Worm (Caenorhabditis elegans): Measurements from ENCODE around the gene slc-17.2.

Gene slc-17.2

DNA sequence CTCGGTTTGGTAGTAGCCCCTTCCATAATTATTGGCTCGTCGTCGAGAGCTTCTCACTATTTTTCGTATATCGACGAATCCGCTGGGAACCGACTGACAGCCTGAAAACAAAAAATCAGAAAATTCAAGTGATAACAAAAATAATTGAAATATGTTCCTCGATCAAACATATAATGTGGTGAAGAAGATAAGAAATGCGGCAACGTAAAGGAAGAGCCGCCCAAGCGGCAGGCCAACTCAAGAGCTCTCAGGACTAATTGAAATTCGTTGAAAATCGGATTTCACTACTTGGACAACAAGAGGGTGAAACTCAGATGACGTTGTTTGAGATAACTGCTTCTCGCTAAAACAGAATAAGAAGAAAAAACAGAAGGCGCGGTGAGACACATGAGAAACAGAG lies at the start of gene slc-17.2:
TSS of gene slc-17.2 (minus strand) at position 101 of the 400 bp plus-strand sequence.
- TF ChIP-seq nhr-76 (tag; optimal IDR thresholded peaks at IDR 0.05) (no peak), fkh-10 (GFP tag; optimal IDR thresholded peaks at IDR 0.05) (no peak), nhr-25 (tag; optimal IDR thresholded peaks at IDR 0.05; ENCODE audit: borderline replicate concordance, insufficient read depth) (no peak), set-16 (GFP tag; IDR thresholded peaks at IDR 0.05) (no peak), aly-2 (tag; optimal IDR thresholded peaks at IDR 0.05) (no peak), Y75B8A.6 (GFP tag; IDR thresholded peaks at IDR 0.05) (no peak), ztf-7 (tag; optimal IDR thresholded peaks at IDR 0.05) (no peak), daf-19 (GFP tag; conservative IDR thresholded peaks at IDR 0.05) (no peak), F26F4.8 (GFP tag; conservative IDR thresholded peaks at IDR 0.05) (no peak), arid-1 (GFP tag; conservative IDR thresholded peaks at IDR 0.05) (no peak), lim-7 (GFP tag; IDR thresholded peaks at IDR 0.05) (no peak), hif-1 (tag; optimal IDR thresholded peaks at IDR 0.05) (no peak), zag-1 (tag; optimal IDR thresholded peaks at IDR 0.05) (no peak)

DNA sequence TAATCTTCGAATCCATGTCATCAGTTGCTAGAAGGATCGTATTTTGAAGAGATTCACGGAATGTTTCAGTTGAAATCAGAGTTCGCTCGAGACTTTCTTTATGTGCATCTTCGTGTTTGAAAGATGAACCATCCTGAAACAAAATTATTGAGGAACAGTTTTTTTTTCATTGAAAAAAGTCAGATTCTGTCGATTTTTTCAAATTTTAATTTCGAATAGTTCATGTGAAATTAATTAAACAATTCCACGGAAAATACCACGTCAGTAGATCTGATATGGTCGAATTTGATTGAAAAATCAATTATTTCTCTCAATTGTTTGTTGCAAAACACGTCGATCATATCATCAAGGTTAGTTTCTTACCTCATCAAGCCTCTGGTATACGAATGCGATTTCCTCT lies 49.5 kb upstream of the slc-17.2 start, which contains the start of gene F54C8.1:
TSS of gene F54C8.1 (plus strand) at position 301 of the 400 bp plus-strand sequence.
- TF ChIP-seq unc-62 (GFP tag; optimal IDR thresholded peaks at IDR 0.05 in 1 of 2) (no peak), unc-62 (tag; optimal IDR thresholded peaks at IDR 0.05) (no peak), dve-1 (tag; optimal IDR thresholded peaks at IDR 0.05; ENCODE audit: insufficient read depth) (no peak), zip-2 (tag; optimal IDR thresholded peaks at IDR 0.05) (no peak), ZK337.2 (GFP tag; IDR thresholded peaks at IDR 0.05) (no peak), skn-1 (tag; optimal IDR thresholded peaks at IDR 0.05) (no peak)

DNA sequence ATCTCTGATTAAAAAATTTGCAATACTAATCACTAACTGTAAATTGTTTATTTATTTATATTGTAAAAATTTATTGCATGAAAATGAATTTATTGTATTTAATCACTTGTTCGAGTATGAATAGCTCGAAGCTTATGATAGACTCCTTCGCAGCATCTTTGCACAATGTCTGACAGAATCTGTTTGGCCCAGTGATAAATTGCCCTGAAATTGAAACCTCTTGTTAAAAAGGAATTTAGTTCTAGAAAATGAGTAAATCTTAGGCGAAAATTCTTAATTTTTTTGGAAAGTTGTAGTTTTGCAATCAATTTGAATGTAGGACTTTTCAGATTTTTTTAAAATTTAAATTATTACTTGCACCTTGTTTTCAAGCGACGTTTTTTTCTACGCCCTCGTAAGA lies 45.1 kb upstream of the slc-17.2 start:
- TF ChIP-seq saeg-2 (GFP tag; IDR thresholded peaks at IDR 0.05) (no peak), arid-1 (GFP tag; conservative IDR thresholded peaks at IDR 0.05) (peak; percentile 15; the same call in 1 of the 2 replicates), lin-38 (GFP tag; IDR thresholded peaks at IDR 0.05) (peak; percentile 38)

DNA sequence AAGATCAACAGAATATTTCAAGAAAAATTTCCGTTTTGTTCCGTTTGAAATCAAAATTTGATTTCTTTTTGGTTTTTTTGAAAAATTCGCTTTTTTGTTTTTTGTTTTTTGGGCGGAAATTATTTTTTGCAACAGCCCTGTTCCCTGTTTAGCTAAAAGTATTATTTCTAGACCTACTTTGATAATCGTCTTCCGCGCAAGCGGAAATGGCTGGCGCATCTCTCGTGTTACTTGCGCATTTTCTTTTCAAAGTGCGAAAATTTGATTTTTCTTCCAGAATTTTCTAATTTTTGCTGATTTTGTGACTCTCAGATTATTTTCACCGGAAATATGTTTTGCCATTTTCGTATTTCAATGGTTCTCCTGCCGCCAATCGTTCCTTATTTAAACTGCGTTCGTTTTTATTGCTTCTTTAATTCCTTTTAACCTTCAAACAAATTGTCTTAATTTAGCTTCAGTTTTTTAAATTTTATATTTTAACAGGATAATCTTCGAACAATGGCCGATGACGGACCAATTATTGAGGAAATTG lies 43.7 kb upstream of the slc-17.2 start, which contains the start of gene cpar-1:
TSS of gene cpar-1 (plus strand) at position 482 of the 532 bp plus-strand sequence.
- TF ChIP-seq F49E8.2 (tag; optimal IDR thresholded peaks at IDR 0.05; ENCODE audit: borderline replicate concordance) = peak; percentile 55
- no peak for TF ChIP-seq R02D3.7 (tag; optimal IDR thresholded peaks at IDR 0.05)
- TF ChIP-seq unc-130 (GFP tag; optimal IDR thresholded peaks at IDR 0.05) = peak; percentile 9

DNA sequence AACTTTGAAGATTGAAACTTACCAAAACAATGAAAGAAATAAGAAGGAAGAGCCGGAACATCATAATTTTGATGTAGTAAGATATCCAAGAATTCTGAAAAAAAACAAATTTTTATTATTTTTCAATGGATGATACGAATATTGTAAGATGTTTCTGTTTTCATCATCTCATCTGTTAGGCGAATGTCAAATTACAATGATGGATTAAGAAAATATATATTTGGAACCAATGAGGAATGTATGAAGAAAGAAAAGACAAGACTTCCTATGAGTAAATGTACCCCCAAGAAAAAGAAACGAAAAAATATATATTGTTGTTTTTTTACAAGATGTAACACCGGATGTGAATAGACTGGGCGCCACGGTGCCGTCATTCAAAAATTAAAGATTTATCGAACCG lies 36.4 kb upstream of the slc-17.2 start, which contains the start of gene T26G10.5:
TSS of gene T26G10.5 (minus strand) at position 101 of the 400 bp plus-strand sequence.
- TF ChIP-seq lir-3 (tag; optimal IDR thresholded peaks at IDR 0.05) (no peak), daf-16 (GFP tag; optimal IDR thresholded peaks at IDR 0.05) (no peak), daf-16 (tag; optimal IDR thresholded peaks at IDR 0.05) (no peak), jun-1 (tag; optimal IDR thresholded peaks at IDR 0.05) (no peak), Y5F2A.4 (GFP tag; optimal IDR thresholded peaks at IDR 0.05) (no peak), nhr-48 (tag; optimal IDR thresholded peaks at IDR 0.05) (no peak), pha-4 (GFP tag; IDR thresholded peaks at IDR 0.05) (no peak), pha-4 (tag; optimal IDR thresholded peaks at IDR 0.05) (no peak), arid-1 (GFP tag; conservative IDR thresholded peaks at IDR 0.05) (no peak), mdt-29 (GFP tag; IDR thresholded peaks at IDR 0.05) (no peak), lin-38 (GFP tag; IDR thresholded peaks at IDR 0.05) (no peak), madf-5 (GFP tag; IDR thresholded peaks at IDR 0.05) (no peak), saeg-2 (GFP tag; IDR thresholded peaks at IDR 0.05) (no peak), sdz-12 (GFP tag; optimal IDR thresholded peaks at IDR 0.05) (no peak)

All from whole organism, L4 larva.